Worm (Caenorhabditis elegans): ENCODE measurements around the gene ceh-99.
A peak's percentile ranks its signal among the peaks of the same experiment; 100 is the strongest.

- TF ChIP-seq nhr-11 (tag; optimal IDR thresholded peaks at IDR 0.05) = no peak
- no peak for TF ChIP-seq dpl-1 (GFP tag; optimal IDR thresholded peaks at IDR 0.05)
- TF ChIP-seq nhr-84 (tag; optimal IDR thresholded peaks at IDR 0.05) = no peak
- TF ChIP-seq hlh-17 (GFP tag; optimal IDR thresholded peaks at IDR 0.05; ENCODE audit: borderline replicate concordance) = no peak
- no peak for TF ChIP-seq mef-2 (tag; optimal IDR thresholded peaks at IDR 0.05)
- no peak for TF ChIP-seq aly-2 (tag; optimal IDR thresholded peaks at IDR 0.05)
- no peak for TF ChIP-seq efl-3 (GFP tag; optimal IDR thresholded peaks at IDR 0.05)
- peak; percentile 66 for TF ChIP-seq sox-4 (tag; optimal IDR thresholded peaks at IDR 0.05)
These were observed 13.3 kb upstream of the ceh-99 start for ce11 chrII:12506511-12506910.

Data from whole organism, L1 larva.